Worm (Caenorhabditis elegans): Measurements from ENCODE around the gene emb-1.

ce11 chrIII:5173139-5173538 is at the start of gene emb-1:
- TF ChIP-seq blmp-1 (tag; optimal IDR thresholded peaks at IDR 0.05), result no peak
- TF ChIP-seq flh-1 (GFP tag; optimal IDR thresholded peaks at IDR 0.05), result no peak
- no peak for TF ChIP-seq ztf-11 (tag; optimal IDR thresholded peaks at IDR 0.05)
- TF ChIP-seq lin-13 (tag; optimal IDR thresholded peaks at IDR 0.05), result no peak
- no peak for TF ChIP-seq mls-2 (tag; optimal IDR thresholded peaks at IDR 0.05)
- no peak for TF ChIP-seq unc-39 (tag; optimal IDR thresholded peaks at IDR 0.05)
- no peak for TF ChIP-seq unc-62 (GFP tag; optimal IDR thresholded peaks at IDR 0.05)
- no peak for TF ChIP-seq ham-2 (GFP tag; optimal IDR thresholded peaks at IDR 0.05)
- TF ChIP-seq M03D4.4 (tag; optimal IDR thresholded peaks at IDR 0.05), result no peak
- no peak for TF ChIP-seq elt-3 (tag; optimal IDR thresholded peaks at IDR 0.05)
- no peak for TF ChIP-seq mep-1 (tag; optimal IDR thresholded peaks at IDR 0.05)
- no peak for TF ChIP-seq snpc-4 (tag; optimal IDR thresholded peaks at IDR 0.05)
- TF ChIP-seq lsy-2 (tag; optimal IDR thresholded peaks at IDR 0.05), result no peak
